Fruit fly (Drosophila melanogaster) whole organism, adult: ENCODE results near the gene f-cup.

Experiments
- CG11617 ChIP-seq: fragments of 200-800 bp; sonication (Bioruptor generic); optimal IDR thresholded peaks from 2 replicates; lab custom pipeline; 2017; ENCODE audit warnings: mild to moderate bottlenecking, missing biosample characterization, missing genetic modification reagents, missing genetic modification characterization
- CG14711 ChIP-seq: fragments of 200-800 bp; sonication (Bioruptor generic); optimal IDR thresholded peaks from 2 replicates; lab custom pipeline; 2018; ENCODE audit warnings: missing biosample characterization, mild to moderate bottlenecking, missing genetic modification characterization, moderate library complexity
- CG5204 ChIP-seq: fragments of 200-800 bp; sonication (Bioruptor generic); optimal IDR thresholded peaks from 2 replicates; lab custom pipeline; 2016; ENCODE audit warnings: missing biosample characterization, missing genetic modification characterization
- CG7101 ChIP-seq: fragments of 200-800 bp; sonication (Bioruptor generic); optimal IDR thresholded peaks from 2 replicates; lab custom pipeline; 2018; ENCODE audit warnings: missing biosample characterization, mild to moderate bottlenecking, missing genetic modification characterization, moderate library complexity
- bab1 ChIP-seq: fragments of 200-800 bp; sonication (Bioruptor generic); optimal IDR thresholded peaks from 3 replicates; lab custom pipeline; 2019; ENCODE audit warnings: missing biosample characterization, mild to moderate bottlenecking, missing genetic modification characterization, moderate library complexity
- kay ChIP-seq: fragments of 200-800 bp; sonication (Bioruptor generic); peaks from one replicate; lab custom pipeline; 2016; ENCODE audit warnings: missing biosample characterization, missing genetic modification characterization, borderline replicate concordance
- pad ChIP-seq: fragments of 200-800 bp; sonication (Bioruptor generic); optimal IDR thresholded peaks from 3 replicates; lab custom pipeline; 2017; ENCODE audit warnings: missing biosample characterization, missing genetic modification characterization, mild to moderate bottlenecking, moderate library complexity, missing genetic modification reagents

DNA sequence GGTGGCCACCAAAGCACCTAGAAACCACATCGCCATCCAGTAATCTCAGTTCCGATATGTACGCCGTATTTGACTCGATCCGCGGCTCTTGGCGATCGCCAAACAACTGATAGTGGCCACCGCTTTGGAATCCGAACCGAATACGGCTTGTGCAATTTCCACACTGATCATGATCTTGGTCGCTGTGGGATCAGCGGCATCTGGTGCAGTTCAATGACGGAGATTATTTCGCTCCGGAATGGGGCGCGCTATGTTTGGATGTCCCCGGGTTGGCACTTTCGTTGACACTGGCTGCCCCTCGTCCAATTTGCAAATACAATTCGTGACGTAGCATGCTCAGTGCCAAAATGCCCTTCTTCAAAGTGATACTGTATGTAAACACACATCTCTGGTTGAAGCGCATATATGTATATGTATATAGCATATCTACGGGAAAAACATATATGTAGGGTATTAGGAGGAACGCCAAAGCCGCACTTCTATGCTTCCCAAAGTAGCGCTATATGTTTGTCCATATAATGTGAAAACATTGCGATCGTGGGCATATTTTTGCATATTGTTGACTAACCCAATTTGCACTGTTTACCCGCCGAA, 4.8 kb upstream of the f-cup start, which contains the start of gene Adgf-D:
- TF ChIP-seq CG11617 (GFP tag; lab: Kevin White, UChicago) (no peak), CG14711 (tag; lab: Kevin White, UChicago) (no peak), bab1 (GFP tag; lab: Kevin White, UChicago) (no peak), kay (GFP tag; lab: Kevin White, UChicago) (no peak), CG7101 (tag; lab: Kevin White, UChicago) (no peak), CG5204 (GFP tag; lab: Kevin White, UChicago) (no peak), pad (GFP tag; lab: Kevin White, UChicago) (no peak)
